Worm (Caenorhabditis elegans) whole organism, L4 larva: Measurements from ENCODE around the gene C37C3.10.

Source experiments
- F44E2.7 ChIP-seq: fragments of 200-800 bp; sonication (Bioruptor generic); IDR thresholded peaks from 2 replicates; pipeline ENCODE4 v2.1.2; 2022; ENCODE audit warnings: missing genetic modification characterization, missing compliant biosample characterization
- R02D3.7 ChIP-seq: fragments of 150-350 bp; sonication (generic microtip); optimal IDR thresholded peaks from 3 replicates; lab custom pipeline; 2014; ENCODE audit warnings: missing biosample characterization, missing genetic modification characterization
- Y5F2A.4 ChIP-seq: fragments of 200-800 bp; sonication (Bioruptor generic); optimal IDR thresholded peaks from 2 replicates; lab custom pipeline; 2018; ENCODE audit warnings: mild to moderate bottlenecking, missing genetic modification characterization, missing compliant biosample characterization
- ZK337.2 ChIP-seq: fragments of 200-800 bp; sonication (Bioruptor generic); IDR thresholded peaks from 2 replicates; pipeline ENCODE4 v1.3.6; 2022; ENCODE audit warnings: missing genetic modification reagents, missing genetic modification characterization, missing compliant biosample characterization
- ZK546.5 ChIP-seq, 2 experiments: sonication (generic microtip); optimal IDR thresholded peaks; 2 replicates each; lab custom pipeline; 2017; ENCODE audit warnings: missing biosample characterization in 2 of 2, missing genetic modification characterization in 2 of 2
- aly-2 ChIP-seq: sonication (generic microtip); optimal IDR thresholded peaks from 2 replicates; lab custom pipeline; 2018; ENCODE audit warnings: missing biosample characterization, missing genetic modification characterization
- attf-4 ChIP-seq: sonication (generic microtip); optimal IDR thresholded peaks from 3 replicates; lab custom pipeline; 2017; ENCODE audit warnings: missing biosample characterization, missing genetic modification characterization
- ceh-20 ChIP-seq: fragments of 200-800 bp; sonication (Bioruptor generic); IDR thresholded peaks from 2 replicates; pipeline ENCODE4 v1.3.6; 2022; ENCODE audit warnings: missing genetic modification reagents, missing genetic modification characterization, missing compliant biosample characterization
- ceh-62 ChIP-seq: sonication (generic microtip); optimal IDR thresholded peaks from 2 replicates; lab custom pipeline; 2017; ENCODE audit warnings: missing biosample characterization, missing genetic modification characterization
- ceh-82 ChIP-seq: sonication (generic microtip); optimal IDR thresholded peaks from 2 replicates; lab custom pipeline; 2017; ENCODE audit warnings: missing biosample characterization, missing genetic modification characterization
- ctbp-1 ChIP-seq: fragments of 200-800 bp; sonication (Bioruptor generic); IDR thresholded peaks from 2 replicates; pipeline ENCODE4 v1.3.6; 2022; ENCODE audit warnings: missing genetic modification reagents, missing genetic modification characterization, missing compliant biosample characterization
- daf-16 ChIP-seq, 3 experiments: sonication (generic microtip); optimal IDR thresholded peaks; 2 replicates each; lab custom pipeline; 2016 to 2017; ENCODE audit warnings: missing genetic modification characterization in 3 of 3, missing genetic modification reagents in 3 of 3, mild to moderate bottlenecking in 2 of 3, missing compliant biosample characterization in 2 of 3, missing biosample characterization in 1 of 3, moderate library complexity in 1 of 3
- daf-8 ChIP-seq: fragments of 200-800 bp; sonication (Bioruptor generic); IDR thresholded peaks from 2 replicates; pipeline ENCODE4 v1.3.6; 2022; ENCODE audit warnings: missing genetic modification characterization, missing compliant biosample characterization
- fos-1 ChIP-seq: fragments of 150-350 bp; optimal IDR thresholded peaks from 2 replicates; lab custom pipeline; 2014; ENCODE audit warnings: missing biosample characterization, missing genetic modification characterization
- gei-8 ChIP-seq: fragments of 200-800 bp; sonication (Bioruptor generic); optimal IDR thresholded peaks from 2 replicates; lab custom pipeline; 2018; ENCODE audit warnings: mild to moderate bottlenecking, missing genetic modification characterization, missing compliant biosample characterization
- hlh-11 ChIP-seq: fragments of 200-800 bp; sonication (Bioruptor generic); optimal IDR thresholded peaks from 2 replicates; lab custom pipeline; 2018; ENCODE audit warnings: mild to moderate bottlenecking, missing genetic modification characterization, missing compliant biosample characterization
- hlh-30 ChIP-seq: sonication (generic microtip); optimal IDR thresholded peaks from 2 replicates; lab custom pipeline; 2017; ENCODE audit warnings: antibody characterized with exemption, mild to moderate bottlenecking, missing genetic modification characterization, missing compliant biosample characterization; ENCODE audit not compliant: insufficient read depth
- hmg-1.1 ChIP-seq: fragments of 200-800 bp; sonication (Bioruptor generic); IDR thresholded peaks from 2 replicates; pipeline ENCODE4 v1.3.6; 2022; ENCODE audit warnings: missing genetic modification reagents, missing genetic modification characterization, missing compliant biosample characterization
- lin-1 ChIP-seq: fragments of 200-800 bp; sonication (Bioruptor generic); IDR thresholded peaks from 2 replicates; pipeline ENCODE4 v1.3.6; 2022; ENCODE audit warnings: missing genetic modification reagents, missing genetic modification characterization, missing compliant biosample characterization
- lin-29 ChIP-seq: fragments of 200-800 bp; sonication (Bioruptor generic); IDR thresholded peaks from 2 replicates; pipeline ENCODE4 v1.3.6; 2022; ENCODE audit warnings: missing genetic modification reagents, missing genetic modification characterization, missing compliant biosample characterization
- lin-39 ChIP-seq: fragments of 150-350 bp; optimal IDR thresholded peaks from 2 replicates; lab custom pipeline; 2014; ENCODE audit warnings: missing biosample characterization, missing genetic modification reagents, missing genetic modification characterization
- lir-3 ChIP-seq: sonication (generic microtip); optimal IDR thresholded peaks from 2 replicates; lab custom pipeline; 2016; ENCODE audit warnings: mild to moderate bottlenecking, missing genetic modification characterization, missing compliant biosample characterization
- madf-5 ChIP-seq, 2 experiments: fragments of 200-800 bp; sonication (Bioruptor generic); IDR thresholded peaks; 2 replicates each; pipeline ENCODE4 v1.3.6; 2022; ENCODE audit warnings: missing compliant biosample characterization in 2 of 2, missing genetic modification characterization in 2 of 2
- madf-9 ChIP-seq: fragments of 200-800 bp; sonication (Bioruptor generic); conservative IDR thresholded peaks from 2 replicates; pipeline ENCODE4 v1.3.6; 2022; ENCODE audit warnings: missing genetic modification reagents, missing genetic modification characterization, missing compliant biosample characterization
- mdl-1 ChIP-seq, 2 experiments: fragments of 150-350 bp in 1 of 2; sonication (generic microtip) in 1 of 2; optimal IDR thresholded peaks; 2 replicates each; lab custom pipeline; 2014 to 2017; ENCODE audit warnings: missing biosample characterization in 2 of 2, missing genetic modification characterization in 2 of 2
- mep-1 ChIP-seq: fragments of 150-350 bp; sonication (generic microtip); optimal IDR thresholded peaks from 3 replicates; lab custom pipeline; 2014; ENCODE audit warnings: missing biosample characterization, missing genetic modification characterization
- mes-2 ChIP-seq: sonication (generic microtip); optimal IDR thresholded peaks from 2 replicates; lab custom pipeline; 2016; ENCODE audit warnings: missing genotype, mild to moderate bottlenecking, missing genetic modification characterization, missing compliant biosample characterization; ENCODE audit not compliant: poor library complexity, severe bottlenecking
- nhr-10 ChIP-seq: fragments of 150-350 bp; optimal IDR thresholded peaks from 2 replicates; lab custom pipeline; 2014; ENCODE audit warnings: missing biosample characterization, missing genetic modification characterization
- nhr-11 ChIP-seq: fragments of 150-350 bp; optimal IDR thresholded peaks from 2 replicates; lab custom pipeline; 2014; ENCODE audit warnings: missing biosample characterization, missing genetic modification characterization
- nhr-28 ChIP-seq: fragments of 150-350 bp; optimal IDR thresholded peaks from 2 replicates; lab custom pipeline; 2014; ENCODE audit warnings: missing biosample characterization, missing genetic modification characterization
- nhr-77 ChIP-seq: fragments of 150-350 bp; optimal IDR thresholded peaks from 2 replicates; lab custom pipeline; 2014; ENCODE audit warnings: missing biosample characterization, missing genetic modification characterization
- rbr-2 ChIP-seq: sonication (generic microtip); optimal IDR thresholded peaks from 2 replicates; lab custom pipeline; 2016; ENCODE audit warnings: missing genotype, missing genetic modification characterization, missing compliant biosample characterization
- saeg-2 ChIP-seq: fragments of 200-800 bp; sonication (Bioruptor generic); IDR thresholded peaks from 2 replicates; pipeline ENCODE4 v1.3.6; 2022; ENCODE audit warnings: missing genetic modification reagents, missing genetic modification characterization, missing compliant biosample characterization
- set-16 ChIP-seq: fragments of 200-800 bp; sonication (Bioruptor generic); IDR thresholded peaks from 2 replicates; pipeline ENCODE4 v1.3.6; 2022; ENCODE audit warnings: missing genetic modification reagents, missing genetic modification characterization, missing compliant biosample characterization
- snpc-4 ChIP-seq: fragments of 150-350 bp; optimal IDR thresholded peaks from 2 replicates; lab custom pipeline; 2014; ENCODE audit warnings: missing biosample characterization, missing genetic modification characterization
- tra-1 ChIP-seq: fragments of 200-800 bp; sonication (Bioruptor generic); IDR thresholded peaks from 2 replicates; pipeline ENCODE4 v1.3.6; 2022; ENCODE audit warnings: missing genetic modification reagents, missing genetic modification characterization, missing compliant biosample characterization
- unc-130 ChIP-seq: sonication (generic microtip); optimal IDR thresholded peaks from 2 replicates; lab custom pipeline; 2016; ENCODE audit warnings: missing genetic modification reagents, missing genetic modification characterization, missing compliant biosample characterization
- unc-62 ChIP-seq, 3 experiments: fragments of 150-350 bp in 1 of 3; sonication (generic microtip); optimal IDR thresholded peaks in 2 of 3; peaks in 1 of 3; 1 replicate in 1 of 3; 2 replicates in 2 of 3; lab custom pipeline; 2014 to 2017; ENCODE audit warnings: missing biosample characterization in 3 of 3, missing genetic modification characterization in 3 of 3, missing genetic modification reagents in 3 of 3, missing genotype in 1 of 3
- zfp-3 ChIP-seq: fragments of 200-800 bp; sonication (Bioruptor generic); conservative IDR thresholded peaks from 2 replicates; pipeline ENCODE4 v1.3.6; 2022; ENCODE audit warnings: missing genetic modification reagents, missing genetic modification characterization, missing compliant biosample characterization

C37C3.10 gene

DNA sequence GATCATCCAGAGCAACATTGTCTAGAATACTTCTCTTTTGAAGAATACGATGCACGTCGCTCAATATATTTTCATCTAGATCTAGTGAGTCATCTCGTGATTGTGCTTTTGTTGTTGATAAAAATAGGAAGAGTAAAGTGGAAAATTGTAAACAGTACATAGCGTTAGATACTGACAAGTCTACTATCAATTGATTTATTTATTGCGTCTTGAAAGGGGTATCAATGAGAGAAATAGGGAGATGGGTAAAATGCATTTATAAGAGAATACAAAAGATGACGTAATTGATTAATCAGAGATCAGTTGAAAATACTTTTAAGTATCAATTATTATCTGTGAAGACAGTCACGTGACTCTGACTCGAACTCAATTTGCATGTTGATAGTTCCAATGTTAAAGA lies 26.0 kb downstream of the C37C3.10 start, which contains the start of gene txt-5:
txt-5 (minus strand) TSS at position 224 of the 400 bp plus-strand sequence.
- peak; percentile 2 for TF ChIP-seq hlh-11
- TF ChIP-seq unc-62 (GFP tag; optimal IDR thresholded peaks at IDR 0.05 in 1 of 2; lab: Kevin White, UChicago), result peak in 1 of 2 experiments; percentile 62
- no peak for TF ChIP-seq unc-62 (tag; optimal IDR thresholded peaks at IDR 0.05; lab: Kevin White, UChicago)
- TF ChIP-seq nhr-10 (tag; lab: Kevin White, UChicago), result no peak
- no peak for TF ChIP-seq saeg-2 (GFP tag; lab: Robert Waterston, UW)
- TF ChIP-seq nhr-28 (tag; lab: Kevin White, UChicago), result peak; percentile 46
- TF ChIP-seq mdl-1 (tag; optimal IDR thresholded peaks at IDR 0.05; lab: Kevin White, UChicago), result peak in 1 of 2 experiments; percentile 46
- no peak for TF ChIP-seq ceh-62 (tag; lab: Kevin White, UChicago)
- TF ChIP-seq ctbp-1 (GFP tag; lab: Robert Waterston, UW), result no peak
- TF ChIP-seq mep-1 (tag; lab: Kevin White, UChicago), result peak; percentile 53
- peak; percentile 45 for TF ChIP-seq hlh-30

DNA sequence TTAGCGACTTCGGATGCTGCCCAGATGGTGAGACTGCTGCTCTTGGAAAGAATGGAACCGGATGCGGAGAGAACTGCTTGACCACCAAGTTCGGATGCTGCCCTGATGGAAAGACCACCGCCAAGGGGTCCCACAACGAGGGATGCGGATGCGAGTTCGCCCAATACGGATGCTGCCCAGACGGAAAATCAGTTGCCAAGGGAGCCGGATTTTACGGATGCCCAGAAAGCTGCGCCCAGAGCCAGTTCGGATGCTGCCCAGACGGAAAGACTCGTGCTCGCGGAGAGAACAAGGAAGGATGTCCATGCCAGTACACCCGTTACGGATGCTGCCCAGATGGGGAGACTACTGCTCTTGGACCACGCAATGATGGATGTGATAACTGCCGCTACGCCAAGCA lies 31.9 kb downstream of the C37C3.10 start:
- TF ChIP-seq set-16 (GFP tag; lab: Robert Waterston, UW) (peak; percentile 85), lin-29 (GFP tag; lab: Robert Waterston, UW) (no peak), ZK337.2 (no peak)

DNA sequence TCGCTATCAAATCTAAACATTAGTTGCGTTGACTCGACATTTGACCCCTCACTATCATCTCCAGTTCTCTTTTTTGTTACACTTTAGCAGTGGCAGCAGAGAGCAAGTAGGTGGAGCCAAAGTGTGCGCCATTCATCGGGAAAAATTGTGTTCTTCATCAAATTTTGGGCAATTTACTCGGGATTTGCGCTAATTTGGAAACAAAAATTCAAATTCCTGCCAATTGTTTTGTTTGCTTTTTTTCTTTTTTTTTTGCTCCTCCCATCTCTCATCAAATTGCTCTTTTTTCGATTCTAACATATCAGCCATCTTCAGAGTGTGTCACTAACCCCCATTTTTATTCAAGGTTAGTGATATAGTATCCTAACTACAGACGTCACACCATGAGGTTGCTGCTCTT lies 36.0 kb downstream of the C37C3.10 start, which contains the start of gene mig-6:
mig-6 (plus strand) TSS at position 301 of the 400 bp plus-strand sequence.
- no peak for TF ChIP-seq unc-130 (GFP tag; lab: Kevin White, UChicago)
- TF ChIP-seq ceh-20 (GFP tag; lab: Robert Waterston, UW), result no peak
- TF ChIP-seq rbr-2, result no peak

DNA sequence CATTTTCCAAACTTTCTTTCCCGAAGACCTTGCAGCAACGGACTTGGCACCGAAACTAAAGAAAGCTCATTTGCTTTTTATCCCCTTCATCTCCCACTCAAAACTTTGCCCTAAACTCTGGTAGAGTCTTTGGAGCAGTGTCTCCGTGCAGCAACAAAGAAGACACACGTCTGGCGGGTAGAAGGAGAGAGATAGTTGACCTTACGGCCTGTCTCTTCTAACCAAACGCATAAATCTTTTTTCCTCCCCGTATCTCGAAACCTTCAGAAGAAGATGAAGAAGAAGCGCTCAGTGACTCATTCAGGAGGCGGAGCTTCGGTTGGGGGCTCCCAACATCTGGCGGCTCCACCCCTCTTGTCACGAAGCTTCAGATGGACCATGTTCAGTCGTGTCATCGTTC lies 36.5 kb downstream of the C37C3.10 start:
- TF ChIP-seq nhr-11 (tag; lab: Kevin White, UChicago) (no peak), mes-2 (tag; lab: Kevin White, UChicago) (no peak), lin-39 (tag; lab: Kevin White, UChicago) (no peak), lin-1 (GFP tag; lab: Robert Waterston, UW) (no peak), lir-3 (tag; lab: Kevin White, UChicago) (no peak), F44E2.7 (no peak)

DNA sequence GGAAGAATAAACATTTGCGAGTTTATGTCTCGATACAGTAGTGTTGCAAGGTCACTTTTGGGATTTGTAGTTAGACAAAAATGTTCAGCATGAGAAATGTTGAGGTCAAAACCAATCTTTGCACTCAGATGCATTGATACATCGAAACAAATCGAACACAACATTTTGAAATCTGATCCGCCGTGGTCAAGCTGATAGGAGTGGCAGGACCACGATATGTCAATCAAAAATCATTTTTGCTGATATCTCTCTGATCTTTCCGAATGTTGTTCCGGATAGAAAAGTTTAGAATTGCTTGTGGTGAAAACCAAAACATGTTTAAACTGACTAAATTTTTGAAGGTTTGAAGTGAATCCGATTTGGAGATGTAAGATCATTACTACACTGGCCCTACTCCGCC lies 37.0 kb downstream of the C37C3.10 start:
- TF ChIP-seq unc-62 (GFP tag; optimal IDR thresholded peaks at IDR 0.05 in 1 of 2; lab: Kevin White, UChicago), result peak in 1 of 2 experiments; percentile 62
- no peak for TF ChIP-seq unc-62 (tag; optimal IDR thresholded peaks at IDR 0.05; lab: Kevin White, UChicago)
- TF ChIP-seq hlh-30, result no peak
- TF ChIP-seq zfp-3 (GFP tag; lab: Robert Waterston, UW), result no peak
- TF ChIP-seq ZK546.5 (tag; optimal IDR thresholded peaks at IDR 0.05; lab: Kevin White, UChicago), result no peak
- TF ChIP-seq hmg-1.1, result no peak
- TF ChIP-seq madf-9 (GFP tag; lab: Robert Waterston, UW), result no peak
- TF ChIP-seq tra-1 (GFP tag; lab: Robert Waterston, UW), result no peak

DNA sequence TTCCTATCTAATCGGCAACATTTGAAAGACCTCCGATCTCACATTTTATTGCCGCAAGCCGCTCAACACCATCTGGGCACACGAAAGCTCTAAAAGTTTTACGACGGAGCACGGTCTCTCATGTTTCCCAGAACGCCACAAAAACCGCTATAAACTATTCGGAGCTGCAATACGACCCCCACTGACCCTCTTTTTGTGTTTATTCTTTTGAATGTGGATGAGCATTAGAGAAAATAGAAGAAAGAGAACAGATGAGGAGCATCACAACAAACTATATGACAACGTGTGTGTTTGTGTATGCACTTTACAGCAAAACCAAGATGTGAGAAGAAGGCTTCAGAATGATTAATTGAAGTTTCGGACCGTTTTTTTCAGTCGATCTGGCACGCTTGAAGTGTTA lies 38.7 kb downstream of the C37C3.10 start:
- TF ChIP-seq snpc-4 (tag; lab: Kevin White, UChicago) (no peak), madf-5 (GFP tag; IDR thresholded peaks at IDR 0.05; lab: Robert Waterston, UW) (no peak), daf-16 (GFP tag; optimal IDR thresholded peaks at IDR 0.05; lab: Kevin White, UChicago) (peak in 1 of 2 experiments; percentile 39), daf-16 (tag; optimal IDR thresholded peaks at IDR 0.05; lab: Kevin White, UChicago) (no peak), R02D3.7 (no peak), aly-2 (tag; lab: Kevin White, UChicago) (no peak), hlh-11 (peak; percentile 25), gei-8 (GFP tag; lab: Kevin White, UChicago) (no peak), nhr-11 (tag; lab: Kevin White, UChicago) (no peak), attf-4 (tag; lab: Kevin White, UChicago) (no peak), ceh-82 (tag; lab: Kevin White, UChicago) (no peak), daf-8 (GFP tag; lab: Robert Waterston, UW) (no peak), mep-1 (tag; lab: Kevin White, UChicago) (no peak), nhr-77 (tag; lab: Kevin White, UChicago) (no peak), hlh-30 (no peak), Y5F2A.4 (GFP tag; lab: Kevin White, UChicago) (no peak), fos-1 (tag; lab: Kevin White, UChicago) (no peak)
